Fruit fly (Drosophila melanogaster): Measurements from ENCODE around the gene CG6800.

dm6 chr3R:21823076-21823475 is 47.1 kb downstream of the CG6800 start:
- TF ChIP-seq fru (GFP tag; optimal IDR thresholded peaks at IDR 0.05) (no peak), woc (GFP tag; optimal IDR thresholded peaks at IDR 0.05) (no peak), Sp1 (GFP tag; optimal IDR thresholded peaks at IDR 0.05) (peak; percentile 35), br (GFP tag; optimal IDR thresholded peaks at IDR 0.05) (no peak), dl (GFP tag; optimal IDR thresholded peaks at IDR 0.05; ENCODE audit: insufficient read depth in 1 of 2, partially characterized antibody in 2 of 2) (no peak), Hr83 (GFP tag; optimal IDR thresholded peaks at IDR 0.05; ENCODE audit: poor library complexity, severe bottlenecking) (no peak)

Measured in whole organism, wandering third instar larva.